Worm (Caenorhabditis elegans): ENCODE results near the gene hlh-26.

hlh-26 gene

ce11 chrII:5496375-5496774 lies 37.2 kb downstream of the hlh-26 start, which contains the start of gene F12A10.1:
F12A10.1 (plus strand) TSS chrII:5496540.
- TF ChIP-seq elt-1 (tag; optimal IDR thresholded peaks at IDR 0.05) = no peak
- no peak for TF ChIP-seq unc-39 (tag; optimal IDR thresholded peaks at IDR 0.05)
- no peak for TF ChIP-seq nhr-25 (tag; optimal IDR thresholded peaks at IDR 0.05)
- TF ChIP-seq sma-3 (GFP tag; optimal IDR thresholded peaks at IDR 0.05) = peak; percentile 1
- no peak for TF ChIP-seq mdl-1 (tag; optimal IDR thresholded peaks at IDR 0.05)
- TF ChIP-seq nhr-77 (tag; optimal IDR thresholded peaks at IDR 0.05) = no peak
- TF ChIP-seq fos-1 (tag; optimal IDR thresholded peaks at IDR 0.05) = peak; percentile 4
- peak; percentile 1 for TF ChIP-seq nhr-21 (tag; optimal IDR thresholded peaks at IDR 0.05)

- TF ChIP-seq blmp-1 (tag; optimal IDR thresholded peaks at IDR 0.05; ENCODE audit: insufficient read depth) (no peak), nhr-77 (tag; optimal IDR thresholded peaks at IDR 0.05) (no peak), ama-1 (optimal IDR thresholded peaks at IDR 0.05) (no peak), nhr-25 (tag; optimal IDR thresholded peaks at IDR 0.05) (no peak), nhr-237 (tag; optimal IDR thresholded peaks at IDR 0.05) (no peak), nhr-129 (tag; optimal IDR thresholded peaks at IDR 0.05) (no peak), mbf-1 (tag; optimal IDR thresholded peaks at IDR 0.05) (no peak), ceh-82 (tag; optimal IDR thresholded peaks at IDR 0.05) (no peak)
Observed at ce11 chrII:5494405-5494804, 39.1 kb downstream of the hlh-26 start, which contains the start of gene F12A10.6. F12A10.6 (minus strand) TSS chrII:5494505.

ce11 chrII:5487844-5488243 lies 45.7 kb downstream of the hlh-26 start, which contains the start of gene nep-5:
nep-5 (plus strand) TSS chrII:5488144.
- TF ChIP-seq sem-4 (tag; optimal IDR thresholded peaks at IDR 0.05) = no peak
- no peak for TF ChIP-seq fos-1 (tag; optimal IDR thresholded peaks at IDR 0.05)
- no peak for TF ChIP-seq unc-39 (tag; optimal IDR thresholded peaks at IDR 0.05)
- no peak for TF ChIP-seq aly-2 (tag; optimal IDR thresholded peaks at IDR 0.05)
- no peak for TF ChIP-seq ztf-4 (tag; optimal IDR thresholded peaks at IDR 0.05)
- no peak for TF ChIP-seq zag-1 (tag; optimal IDR thresholded peaks at IDR 0.05)
- TF ChIP-seq lin-11 (tag; optimal IDR thresholded peaks at IDR 0.05) = no peak
- no peak for TF ChIP-seq Y55F3AM.14 (GFP tag; optimal IDR thresholded peaks at IDR 0.05)
- no peak for TF ChIP-seq sma-3 (GFP tag; optimal IDR thresholded peaks at IDR 0.05)
- no peak for TF ChIP-seq snpc-4 (tag; optimal IDR thresholded peaks at IDR 0.05)
- no peak for TF ChIP-seq lin-13 (GFP tag; optimal IDR thresholded peaks at IDR 0.05)
- TF ChIP-seq nhr-11 (tag; optimal IDR thresholded peaks at IDR 0.05) = no peak

All from whole organism, L2 larva.